Worm (Caenorhabditis elegans): ENCODE results near the gene C08F1.10.

Gene C08F1.10

DNA sequence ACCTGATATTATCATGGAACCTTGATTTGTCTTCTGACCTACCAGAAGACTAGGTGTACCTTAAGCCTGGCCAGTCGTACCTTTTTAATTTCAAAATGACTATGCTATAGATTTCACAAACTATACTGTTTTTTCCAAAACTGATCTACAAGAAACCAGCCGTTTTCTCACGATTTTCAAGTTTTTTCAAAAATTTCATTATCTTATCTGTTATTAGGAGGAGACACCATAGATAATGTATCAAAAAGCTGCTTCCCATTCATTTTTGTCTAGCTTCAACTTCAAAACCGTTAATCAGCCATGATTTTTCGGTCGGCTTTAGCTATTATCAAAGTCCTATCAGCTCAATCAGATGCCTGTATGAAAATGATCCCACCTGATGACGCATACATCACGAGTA is 43.6 kb downstream of the C08F1.10 start, which contains the start of gene F36H5.12:
Gene F36H5.12 (plus strand): TSS at position 301 of the 400 bp plus-strand sequence.
- TF ChIP-seq ref-2 (tag; optimal IDR thresholded peaks at IDR 0.05) (no peak), elt-2 (tag; optimal IDR thresholded peaks at IDR 0.05) (no peak), fkh-10 (GFP tag; optimal IDR thresholded peaks at IDR 0.05) (no peak), T23F11.4 (GFP tag; optimal IDR thresholded peaks at IDR 0.05) (no peak), K09A11.1 (tag; optimal IDR thresholded peaks at IDR 0.05; ENCODE audit: insufficient read depth) (no peak), unc-55 (GFP tag; optimal IDR thresholded peaks at IDR 0.05) (no peak), unc-42 (tag; optimal IDR thresholded peaks at IDR 0.05) (no peak), ceh-19 (GFP tag; optimal IDR thresholded peaks at IDR 0.05) (no peak), ceh-18 (tag; optimal IDR thresholded peaks at IDR 0.05) (no peak), pha-2 (tag; optimal IDR thresholded peaks at IDR 0.05) (no peak), hlh-30 (tag; optimal IDR thresholded peaks at IDR 0.05; ENCODE audit: insufficient read depth) (no peak), ceh-2 (tag; optimal IDR thresholded peaks at IDR 0.05) (no peak), dmd-4 (tag; optimal IDR thresholded peaks at IDR 0.05; ENCODE audit: borderline replicate concordance) (no peak), tbx-2 (tag; optimal IDR thresholded peaks at IDR 0.05) (no peak), unc-3 (GFP tag; conservative IDR thresholded peaks at IDR 0.05) (no peak), unc-3 (tag; optimal IDR thresholded peaks at IDR 0.05) (no peak), ceh-6 (GFP tag; optimal IDR thresholded peaks at IDR 0.05) (no peak), ceh-22 (tag; optimal IDR thresholded peaks at IDR 0.05) (no peak)

DNA sequence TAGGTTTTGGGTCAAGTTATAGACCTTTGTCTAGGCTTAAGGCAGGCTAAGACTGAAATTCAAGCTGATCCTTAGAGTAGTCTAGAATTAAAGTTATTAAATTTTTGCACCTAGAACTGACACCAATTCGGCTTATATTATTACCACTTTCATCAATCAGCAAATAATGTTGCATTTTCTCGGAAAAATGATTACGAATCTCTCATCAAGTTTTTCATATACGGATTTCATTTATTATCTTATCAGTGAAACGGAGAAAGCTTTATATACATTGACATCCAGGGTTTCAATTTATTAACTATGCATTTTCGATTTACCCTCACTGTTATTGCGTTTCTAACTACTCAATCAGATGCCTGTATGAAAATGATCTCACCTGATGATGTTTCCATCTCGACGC is 44.9 kb downstream of the C08F1.10 start, which contains the start of gene K07G6.1:
Gene K07G6.1 (plus strand): TSS at position 301 of the 400 bp plus-strand sequence.
- TF ChIP-seq ceh-48 (tag; optimal IDR thresholded peaks at IDR 0.05): no peak
- no peak for TF ChIP-seq fkh-10 (GFP tag; optimal IDR thresholded peaks at IDR 0.05)
- no peak for TF ChIP-seq lin-11 (tag; optimal IDR thresholded peaks at IDR 0.05)
- TF ChIP-seq eyg-1 (tag; optimal IDR thresholded peaks at IDR 0.05): no peak
- TF ChIP-seq ceh-34 (tag; optimal IDR thresholded peaks at IDR 0.05): no peak
- TF ChIP-seq nfya-1 (tag; optimal IDR thresholded peaks at IDR 0.05): no peak
- no peak for TF ChIP-seq T23F11.4 (GFP tag; optimal IDR thresholded peaks at IDR 0.05)
- TF ChIP-seq pros-1 (tag; optimal IDR thresholded peaks at IDR 0.05): no peak
- no peak for TF ChIP-seq tbx-2 (tag; optimal IDR thresholded peaks at IDR 0.05)
- no peak for TF ChIP-seq ceh-45 (GFP tag; IDR thresholded peaks at IDR 0.05)
- TF ChIP-seq ttx-3 (tag; optimal IDR thresholded peaks at IDR 0.05): no peak
- no peak for TF ChIP-seq madf-2 (tag; optimal IDR thresholded peaks at IDR 0.05)
- no peak for TF ChIP-seq K02D7.2 (tag; optimal IDR thresholded peaks at IDR 0.05)
- TF ChIP-seq hlh-8 (tag; optimal IDR thresholded peaks at IDR 0.05): no peak

ce11 chrII:1738844-1739243 is 47.3 kb downstream of the C08F1.10 start, which contains the start of the genes irld-9 and irld-33:
irld-9 (minus strand) TSS chrII:1738944.
irld-33 (plus strand) TSS chrII:1739052.
- TF ChIP-seq dmd-4 (tag; optimal IDR thresholded peaks at IDR 0.05; ENCODE audit: borderline replicate concordance) (no peak), hlh-8 (tag; optimal IDR thresholded peaks at IDR 0.05) (no peak)

DNA sequence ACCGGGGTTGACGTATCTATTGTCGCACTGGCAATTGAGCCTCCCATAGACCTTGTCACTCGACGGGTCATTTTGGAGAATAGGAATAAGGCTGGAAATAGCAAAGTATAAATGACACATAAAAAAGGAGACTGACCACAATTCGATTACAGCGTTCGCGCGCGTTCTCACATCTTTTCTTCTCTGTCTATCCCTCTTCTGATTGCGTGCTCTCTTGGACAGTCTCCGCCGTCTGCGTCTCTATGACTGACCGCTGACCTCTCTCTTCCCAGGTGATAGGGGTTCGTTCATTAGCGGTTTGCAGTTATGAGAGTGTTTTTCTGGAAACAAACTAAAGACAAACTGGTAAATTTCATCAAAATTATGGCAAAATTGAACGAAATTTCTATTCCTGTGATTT is 49.8 kb downstream of the C08F1.10 start, which contains the start of gene ceh-83:
Gene ceh-83 (minus strand): TSS at position 181 of the 400 bp plus-strand sequence.
- TF ChIP-seq fkh-6 (tag; optimal IDR thresholded peaks at IDR 0.05) (no peak), Y22D7AL.16 (tag; optimal IDR thresholded peaks at IDR 0.05) (no peak), K09A11.1 (tag; optimal IDR thresholded peaks at IDR 0.05; ENCODE audit: insufficient read depth) (no peak), nfya-1 (tag; optimal IDR thresholded peaks at IDR 0.05) (no peak), F13H6.1 (tag; optimal IDR thresholded peaks at IDR 0.05) (no peak), syd-9 (tag; optimal IDR thresholded peaks at IDR 0.05) (no peak), gmeb-2 (tag; optimal IDR thresholded peaks at IDR 0.05) (no peak)

All from whole organism, late embryonic.